Fruit fly (Drosophila melanogaster) whole organism, embryonic: Measurements from ENCODE around the gene CG3626.

Experiments
- Abd-B ChIP-seq: fragments of 200-800 bp; sonication (Bioruptor generic); optimal IDR thresholded peaks from 2 replicates; lab custom pipeline; 2018; ENCODE audit warnings: missing biosample characterization, mild to moderate bottlenecking, missing genetic modification characterization, moderate library complexity
- Asciz ChIP-seq: fragments of 200-800 bp; sonication (Bioruptor generic); optimal IDR thresholded peaks from 2 replicates; lab custom pipeline; 2017; ENCODE audit warnings: missing biosample characterization, mild to moderate bottlenecking, missing genetic modification characterization, missing genetic modification reagents
- B-H2 ChIP-seq: fragments of 200-800 bp; sonication (Bioruptor generic); optimal IDR thresholded peaks from 2 replicates; lab custom pipeline; 2018; ENCODE audit warnings: missing biosample characterization, mild to moderate bottlenecking, missing genetic modification characterization
- CG11093 ChIP-seq: fragments of 200-800 bp; sonication (Bioruptor generic); IDR thresholded peaks from 3 replicates; pipeline ENCODE4 v1.3.6; 2022; ENCODE audit warnings: missing biosample characterization, missing genetic modification characterization
- CG12071 ChIP-seq: fragments of 200-800 bp; sonication (Bioruptor generic); optimal IDR thresholded peaks from 3 replicates; lab custom pipeline; 2018; ENCODE audit warnings: missing biosample characterization, mild to moderate bottlenecking, missing genetic modification characterization
- CG12391 ChIP-seq: fragments of 200-800 bp; sonication (Bioruptor generic); optimal IDR thresholded peaks from 3 replicates; lab custom pipeline; 2018; ENCODE audit warnings: missing biosample characterization, mild to moderate bottlenecking, missing genetic modification characterization, moderate library complexity
- CG12942 ChIP-seq: fragments of 200-800 bp; sonication (Bioruptor generic); optimal IDR thresholded peaks from 3 replicates; lab custom pipeline; 2016; ENCODE audit warnings: missing biosample characterization, missing genetic modification characterization
- CG13424 ChIP-seq: fragments of 200-800 bp; sonication (Bioruptor generic); optimal IDR thresholded peaks from 2 replicates; lab custom pipeline; 2019; ENCODE audit warnings: missing biosample characterization, mild to moderate bottlenecking, missing genetic modification characterization, moderate library complexity
- CG15696 ChIP-seq: fragments of 200-800 bp; sonication (Bioruptor generic); optimal IDR thresholded peaks from 2 replicates; lab custom pipeline; 2019; ENCODE audit warnings: missing biosample characterization, mild to moderate bottlenecking, missing genetic modification characterization, moderate library complexity
- CG30020 ChIP-seq: fragments of 200-800 bp; optimal IDR thresholded peaks from 2 replicates; lab custom pipeline; 2019; ENCODE audit warnings: missing biosample characterization, mild to moderate bottlenecking, missing genetic modification characterization, moderate library complexity
- CG3065 ChIP-seq: fragments of 200-800 bp; sonication (Bioruptor generic); optimal IDR thresholded peaks from 2 replicates; lab custom pipeline; 2016; ENCODE audit warnings: missing biosample characterization, missing genetic modification characterization
- CG32772 ChIP-seq: fragments of 200-800 bp; sonication (Bioruptor generic); IDR thresholded peaks from 2 replicates; pipeline ENCODE4 v1.3.6; 2022; ENCODE audit warnings: missing biosample characterization, missing genetic modification characterization
- CG34422 ChIP-seq: fragments of 200-800 bp; sonication (Bioruptor generic); IDR thresholded peaks from 3 replicates; pipeline ENCODE4 v1.3.6; 2022; ENCODE audit warnings: missing biosample characterization, missing genetic modification characterization
- CG3726 ChIP-seq: fragments of 200-800 bp; sonication (Bioruptor generic); IDR thresholded peaks from 3 replicates; pipeline ENCODE4, ENCODE4 v1.3.6; 2022; ENCODE audit warnings: missing biosample characterization, missing genetic modification characterization
- CG42726 ChIP-seq: fragments of 200-800 bp; sonication (Bioruptor generic); IDR thresholded peaks from 2 replicates; pipeline ENCODE4 v1.3.6; 2022; ENCODE audit warnings: missing biosample characterization, missing genetic modification characterization; ENCODE audit not compliant: partially characterized antibody
- CG4360 ChIP-seq: fragments of 200-800 bp; sonication (Bioruptor generic); IDR thresholded peaks from 2 replicates; pipeline ENCODE4 v1.3.6; 2022; ENCODE audit warnings: missing biosample characterization, missing genetic modification characterization
- CG4707 ChIP-seq: fragments of 200-800 bp; sonication (Bioruptor generic); optimal IDR thresholded peaks from 2 replicates; lab custom pipeline; 2018; ENCODE audit warnings: missing biosample characterization, mild to moderate bottlenecking, missing genetic modification characterization, moderate library complexity
- CG5180 ChIP-seq: fragments of 200-800 bp; sonication (Bioruptor generic); optimal IDR thresholded peaks from 3 replicates; lab custom pipeline; 2017; ENCODE audit warnings: missing biosample characterization, missing genetic modification characterization, mild to moderate bottlenecking, moderate library complexity, missing genetic modification reagents
- CG6272 ChIP-seq: fragments of 200-800 bp; sonication (Bioruptor generic); IDR thresholded peaks from 2 replicates; pipeline ENCODE4 v1.3.6; 2022; ENCODE audit warnings: missing biosample characterization, missing genetic modification characterization
- CG7928 ChIP-seq: fragments of 200-800 bp; sonication (Bioruptor generic); optimal IDR thresholded peaks from 2 replicates; lab custom pipeline; 2017; ENCODE audit warnings: missing biosample characterization, mild to moderate bottlenecking, missing genetic modification characterization
- CG8281 ChIP-seq: fragments of 200-800 bp; sonication (Bioruptor generic); optimal IDR thresholded peaks from 2 replicates; lab custom pipeline; 2018; ENCODE audit warnings: missing biosample characterization, mild to moderate bottlenecking, missing genetic modification characterization, moderate library complexity
- CG8478 ChIP-seq: fragments of >200 bp; optimal IDR thresholded peaks from 2 replicates; lab custom pipeline; 2018
- Dfd ChIP-seq, 2 experiments: fragments of >200 bp; optimal IDR thresholded peaks; 2 replicates each; lab custom pipeline; 2017; ENCODE audit warnings: missing biosample characterization in 2 of 2, missing genetic modification characterization in 2 of 2
- Fer3 ChIP-seq: fragments of 200-800 bp; sonication (Bioruptor generic); optimal IDR thresholded peaks from 2 replicates; lab custom pipeline; 2018; ENCODE audit warnings: missing biosample characterization, mild to moderate bottlenecking, missing genetic modification characterization, moderate library complexity
- HHEX ChIP-seq: fragments of 200-800 bp; sonication (Bioruptor generic); optimal IDR thresholded peaks from 3 replicates; lab custom pipeline; 2017; ENCODE audit warnings: missing biosample characterization, mild to moderate bottlenecking, missing genetic modification characterization, missing genetic modification reagents
- HLH54F ChIP-seq: fragments of 200-800 bp; sonication (Bioruptor generic); optimal IDR thresholded peaks from 3 replicates; lab custom pipeline; 2016; ENCODE audit warnings: missing biosample characterization, missing genetic modification characterization
- Hr51 ChIP-seq, 2 experiments: fragments of 200-800 bp; sonication (Bioruptor generic); optimal IDR thresholded peaks; 2 replicates in 1 of 2; 3 replicates in 1 of 2; lab custom pipeline; 2016 to 2018; ENCODE audit warnings: missing biosample characterization in 2 of 2, missing genetic modification characterization in 2 of 2, mild to moderate bottlenecking in 1 of 2, moderate library complexity in 1 of 2
- MBD-R2 ChIP-seq: fragments of 200-800 bp; sonication (Bioruptor generic); IDR thresholded peaks from 2 replicates; pipeline ENCODE4 v1.3.6; 2022; ENCODE audit warnings: missing biosample characterization, missing genetic modification characterization
- NFAT ChIP-seq: fragments of 200-800 bp; sonication (Bioruptor generic); IDR thresholded peaks from 2 replicates; pipeline ENCODE4 v1.3.6; 2022; ENCODE audit warnings: missing biosample characterization, missing genetic modification characterization
- NK7.1 ChIP-seq: fragments of 200-800 bp; sonication (Bioruptor generic); optimal IDR thresholded peaks from 3 replicates; lab custom pipeline; 2016; ENCODE audit warnings: missing biosample characterization, missing genetic modification characterization
- Rx ChIP-seq: fragments of 200-800 bp; sonication (Bioruptor generic); IDR thresholded peaks from 2 replicates; pipeline ENCODE4 v1.3.6; 2022; ENCODE audit warnings: missing biosample characterization, missing genetic modification characterization
- Side ChIP-seq: fragments of 200-800 bp; sonication (Bioruptor generic); optimal IDR thresholded peaks from 2 replicates; lab custom pipeline; 2016; ENCODE audit warnings: missing biosample characterization, missing genetic modification characterization
- Sox100B ChIP-seq: fragments of 200-800 bp; sonication (Bioruptor generic); optimal IDR thresholded peaks from 3 replicates; lab custom pipeline; 2018; ENCODE audit warnings: missing biosample characterization, mild to moderate bottlenecking, missing genetic modification characterization
- Ssrp ChIP-seq: fragments of 200-800 bp; sonication (Bioruptor generic); optimal IDR thresholded peaks from 2 replicates; lab custom pipeline; 2018; ENCODE audit warnings: missing biosample characterization, mild to moderate bottlenecking, missing genetic modification characterization, moderate library complexity
- Vsx1 ChIP-seq: fragments of 200-800 bp; sonication (Bioruptor generic); optimal IDR thresholded peaks from 2 replicates; lab custom pipeline; 2017; ENCODE audit warnings: missing biosample characterization, mild to moderate bottlenecking, missing genetic modification characterization, missing genetic modification reagents
- caup ChIP-seq: fragments of 200-800 bp; sonication (Bioruptor generic); optimal IDR thresholded peaks from 3 replicates; lab custom pipeline; 2017; ENCODE audit warnings: missing biosample characterization, mild to moderate bottlenecking, missing genetic modification characterization, moderate library complexity; ENCODE audit not compliant: severe bottlenecking
- cg ChIP-seq: fragments of 200-800 bp; sonication (Bioruptor generic); optimal IDR thresholded peaks from 3 replicates; lab custom pipeline; 2019; ENCODE audit warnings: missing biosample characterization, mild to moderate bottlenecking, missing genetic modification characterization, moderate library complexity
- chif ChIP-seq, 2 experiments: fragments of 200-800 bp; sonication (Bioruptor generic); optimal IDR thresholded peaks; 3 replicates each; lab custom pipeline; 2016; ENCODE audit warnings: missing biosample characterization in 2 of 2, missing genetic modification characterization in 2 of 2
- dati ChIP-seq: fragments of 200-800 bp; sonication (Bioruptor generic); IDR thresholded peaks from 2 replicates; pipeline ENCODE4 v1.3.6; 2022; ENCODE audit warnings: missing biosample characterization, missing genetic modification characterization
- jumu ChIP-seq: fragments of 200-800 bp; sonication (Bioruptor generic); optimal IDR thresholded peaks from 3 replicates; lab custom pipeline; 2016; ENCODE audit warnings: missing biosample characterization, missing genetic modification characterization
- lilli ChIP-seq: fragments of 200-800 bp; sonication (Bioruptor generic); optimal IDR thresholded peaks from 3 replicates; lab custom pipeline; 2016; ENCODE audit warnings: missing biosample characterization, missing genetic modification characterization
- luna ChIP-seq: fragments of 200-800 bp; sonication (Bioruptor generic); optimal IDR thresholded peaks from 2 replicates; lab custom pipeline; 2016; ENCODE audit warnings: missing biosample characterization, missing genetic modification characterization
- odd ChIP-seq: fragments of 200-800 bp; sonication (Bioruptor generic); optimal IDR thresholded peaks from 2 replicates; lab custom pipeline; 2017; ENCODE audit warnings: missing biosample characterization, mild to moderate bottlenecking, missing genetic modification characterization
- sisA ChIP-seq: fragments of 200-800 bp; sonication (Bioruptor generic); IDR thresholded peaks from 2 replicates; pipeline ENCODE4 v1.3.6; 2022; ENCODE audit warnings: missing biosample characterization, missing genetic modification characterization
- slbo ChIP-seq: fragments of 200-800 bp; sonication (Bioruptor generic); IDR thresholded peaks from 2 replicates; pipeline ENCODE4 v1.3.6; 2022; ENCODE audit warnings: missing biosample characterization, missing genetic modification characterization
- sob ChIP-seq: fragments of 200-800 bp; sonication (Bioruptor generic); IDR thresholded peaks from 2 replicates; pipeline ENCODE4 v1.3.6; 2022; ENCODE audit warnings: missing biosample characterization, missing genetic modification characterization
- stc ChIP-seq: fragments of 200-800 bp; sonication (Bioruptor generic); IDR thresholded peaks from 2 replicates; pipeline ENCODE4 v1.3.6; 2022; ENCODE audit warnings: missing biosample characterization, missing genetic modification characterization
- tup ChIP-seq: fragments of 200-800 bp; sonication (Bioruptor generic); optimal IDR thresholded peaks from 2 replicates; lab custom pipeline; 2016; ENCODE audit warnings: missing biosample characterization, mild to moderate bottlenecking, missing genetic modification characterization, moderate library complexity
- tx ChIP-seq: fragments of 200-800 bp; sonication (Bioruptor generic); optimal IDR thresholded peaks from 2 replicates; lab custom pipeline; 2016; ENCODE audit warnings: missing biosample characterization, missing genetic modification characterization
- vvl ChIP-seq: fragments of 200-800 bp; sonication (Bioruptor generic); IDR thresholded peaks from 2 replicates; pipeline ENCODE4 v1.3.6; 2022; ENCODE audit warnings: missing biosample characterization, missing genetic modification characterization
- zen ChIP-seq: fragments of 200-800 bp; sonication (Bioruptor generic); optimal IDR thresholded peaks from 3 replicates; lab custom pipeline; 2018; ENCODE audit warnings: missing biosample characterization, mild to moderate bottlenecking, missing genetic modification characterization, moderate library complexity

Gene CG3626

DNA sequence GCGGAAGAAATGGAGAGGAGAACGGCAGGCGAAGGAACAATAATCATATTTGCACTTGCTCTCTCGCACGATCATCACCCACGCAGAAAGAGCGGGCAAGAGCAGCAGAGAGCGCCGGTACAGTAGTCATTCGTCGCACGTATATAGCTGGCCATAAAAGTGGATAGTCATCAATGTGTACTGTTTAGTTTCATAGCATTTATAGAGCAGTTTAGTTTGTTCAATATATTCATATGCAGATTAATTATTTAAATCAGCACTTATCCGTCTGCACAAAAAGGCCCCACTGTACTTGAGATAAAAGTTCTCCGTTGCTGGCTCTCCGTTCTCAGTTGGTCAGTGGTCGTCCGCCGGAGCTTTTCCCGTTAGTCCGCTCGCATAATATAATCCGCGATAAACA lies 41.4 kb upstream of the CG3626 start (continued):
- TF ChIP-seq Asciz (GFP tag; lab: Kevin White, UChicago) = peak; percentile 93
- peak; percentile 93 for TF ChIP-seq Sox100B (GFP tag; lab: Kevin White, UChicago)
- peak; percentile 98 for TF ChIP-seq tx (GFP tag; lab: Kevin White, UChicago)
- TF ChIP-seq cg = no peak
- peak; percentile 100 for TF ChIP-seq slbo
- TF ChIP-seq chif (GFP tag; optimal IDR thresholded peaks at IDR 0.05; lab: Kevin White, UChicago) = peak; percentile 98
- TF ChIP-seq NFAT = peak; percentile 99
- TF ChIP-seq NK7.1 (GFP tag; lab: Kevin White, UChicago) = peak; percentile 96
- peak; percentile 99 for TF ChIP-seq Fer3 (tag; lab: Kevin White, UChicago)
- peak; percentile 98 for TF ChIP-seq Abd-B
- peak; percentile 97 for TF ChIP-seq Hr51 (GFP tag; optimal IDR thresholded peaks at IDR 0.05; lab: Kevin White, UChicago)
- TF ChIP-seq HLH54F (GFP tag; lab: Kevin White, UChicago) = peak; percentile 98
- peak; percentile 73 for TF ChIP-seq CG30020 (tag; lab: Kevin White, UChicago)
- peak; percentile 99 for TF ChIP-seq CG32772 (GFP tag; lab: Robert Waterston, UW)
- TF ChIP-seq CG12071 (GFP tag; lab: Kevin White, UChicago) = peak; percentile 98
- TF ChIP-seq tup (GFP tag; lab: Kevin White, UChicago) = peak; percentile 92
- TF ChIP-seq CG15696 (tag; lab: Kevin White, UChicago) = peak; percentile 87
- no peak for TF ChIP-seq CG8478 (lab: Kevin White, UChicago)
- peak; percentile 99 for TF ChIP-seq lilli (GFP tag; lab: Kevin White, UChicago)
- peak; percentile 97 for TF ChIP-seq CG12391 (tag; lab: Kevin White, UChicago)
- TF ChIP-seq B-H2 (GFP tag; lab: Kevin White, UChicago) = peak; percentile 99
- TF ChIP-seq luna = peak; percentile 97
- peak; percentile 99 for TF ChIP-seq sisA (GFP tag; lab: Robert Waterston, UW)
- TF ChIP-seq CG3726 = peak; percentile 98
- TF ChIP-seq Rx = peak; percentile 97
- TF ChIP-seq CG4707 (GFP tag; lab: Kevin White, UChicago) = peak; percentile 89
- peak; percentile 99 for TF ChIP-seq vvl (GFP tag; lab: Robert Waterston, UW)
- peak; percentile 99 for TF ChIP-seq CG13424 (tag; lab: Kevin White, UChicago)
- TF ChIP-seq Vsx1 (GFP tag; lab: Kevin White, UChicago) = peak; percentile 90
- TF ChIP-seq jumu (GFP tag; lab: Kevin White, UChicago) = peak; percentile 98
- TF ChIP-seq CG6272 (GFP tag; lab: Robert Waterston, UW) = peak; percentile 99
- peak; percentile 99 for TF ChIP-seq CG34422 (GFP tag; lab: Robert Waterston, UW)
- TF ChIP-seq CG3065 (GFP tag; lab: Kevin White, UChicago) = peak; percentile 95
- TF ChIP-seq Ssrp (tag; lab: Kevin White, UChicago) = peak; percentile 93
- TF ChIP-seq CG5180 = peak; percentile 89
- TF ChIP-seq Dfd (GFP tag; optimal IDR thresholded peaks at IDR 0.05; lab: Kevin White, UChicago) = peak in 1 of 2 experiments; percentile 86
- TF ChIP-seq caup (GFP tag; lab: Kevin White, UChicago) = peak; percentile 99
- peak; percentile 85 for TF ChIP-seq CG7928
- no peak for TF ChIP-seq CG42726 (GFP tag; lab: Robert Waterston, UW)
- peak; percentile 93 for TF ChIP-seq zen (tag; lab: Kevin White, UChicago)
- peak; percentile 98 for TF ChIP-seq stc
- TF ChIP-seq Side (GFP tag; lab: Kevin White, UChicago) = peak; percentile 98
- peak; percentile 99 for TF ChIP-seq CG11093 (GFP tag; lab: Robert Waterston, UW)
- peak; percentile 98 for TF ChIP-seq HHEX (GFP tag; lab: Kevin White, UChicago)
- peak; percentile 99 for TF ChIP-seq MBD-R2 (GFP tag; lab: Robert Waterston, UW)
- peak; percentile 96 for TF ChIP-seq odd (GFP tag; lab: Kevin White, UChicago)
- TF ChIP-seq dati (GFP tag; lab: Robert Waterston, UW) = peak; percentile 95
- TF ChIP-seq sob (GFP tag; lab: Robert Waterston, UW) = peak; percentile 99
- peak; percentile 87 for TF ChIP-seq CG8281
- peak; percentile 98 for TF ChIP-seq CG12942
- TF ChIP-seq CG4360 = peak; percentile 78
